Fruit fly (Drosophila melanogaster) whole organism, wandering third instar larva: Measurements from ENCODE around the gene CG1635.

Experiments
- Hr83 ChIP-seq: fragments of 200-300 bp; sonication (Bioruptor generic); optimal IDR thresholded peaks from 2 replicates; lab custom pipeline; 2016; ENCODE audit warnings: missing biosample characterization, mild to moderate bottlenecking, missing genetic modification characterization, moderate library complexity; ENCODE audit not compliant: poor library complexity, severe bottlenecking
- Myc ChIP-seq: fragments of >200 bp; optimal IDR thresholded peaks from 2 replicates; lab custom pipeline; 2017
- N ChIP-seq: fragments of >200 bp; optimal IDR thresholded peaks from 2 replicates; lab custom pipeline; 2018; ENCODE audit warnings: missing biosample characterization, missing external identifiers, missing genetic modification characterization
- Rel ChIP-seq, 2 experiments: fragments of 200-800 bp; sonication (Bioruptor generic) in 1 of 2; optimal IDR thresholded peaks; 2 replicates in 1 of 2; 3 replicates in 1 of 2; lab custom pipeline; 2016 to 2019; ENCODE audit warnings: mild to moderate bottlenecking in 2 of 2, missing biosample characterization in 2 of 2, missing genetic modification characterization in 2 of 2, moderate library complexity in 1 of 2
- pan ChIP-seq: fragments of >200 bp; optimal IDR thresholded peaks from 2 replicates; lab custom pipeline; 2017
- psq ChIP-seq: fragments of 200-800 bp; sonication (Bioruptor generic); optimal IDR thresholded peaks from 3 replicates; lab custom pipeline; 2017; ENCODE audit warnings: missing biosample characterization, mild to moderate bottlenecking, missing genetic modification characterization, moderate library complexity
- sv ChIP-seq: fragments of 200-800 bp; sonication (Bioruptor generic); optimal IDR thresholded peaks from 3 replicates; lab custom pipeline; 2016; ENCODE audit warnings: missing biosample characterization, missing genetic modification characterization
- usp ChIP-seq: fragments of >200 bp; optimal IDR thresholded peaks from 2 replicates; lab custom pipeline; 2017; ENCODE audit warnings: missing biosample characterization, missing genetic modification characterization

- no peak for TF ChIP-seq pan (lab: Kevin White, UChicago)
- no peak for TF ChIP-seq N
- no peak for TF ChIP-seq Rel (GFP tag; optimal IDR thresholded peaks at IDR 0.05; lab: Kevin White, UChicago)
- no peak for TF ChIP-seq Rel (tag; optimal IDR thresholded peaks at IDR 0.05; lab: Kevin White, UChicago)
- no peak for TF ChIP-seq Myc (lab: Kevin White, UChicago)
- no peak for TF ChIP-seq psq (GFP tag; lab: Kevin White, UChicago)
- no peak for TF ChIP-seq Hr83 (GFP tag; lab: Kevin White, UChicago)
- no peak for TF ChIP-seq usp (GFP tag; lab: Kevin White, UChicago)
- no peak for TF ChIP-seq sv (GFP tag; lab: Kevin White, UChicago)
Observed at dm6 chr3R:31542721-31543120, 45.8 kb upstream of the CG1635 start, which contains the start of gene nyo.
